Worm (Caenorhabditis elegans) whole organism, L1 larva: ENCODE results near the gene cyp-35A3.

Experiments used
- Y116A8C.19 ChIP-seq: sonication (generic microtip); optimal IDR thresholded peaks from 2 replicates; lab custom pipeline; 2016; ENCODE audit warnings: missing compliant biosample characterization, missing genetic modification characterization, borderline replicate concordance
- aly-2 ChIP-seq: fragments of 150-350 bp; optimal IDR thresholded peaks from 2 replicates; lab custom pipeline; 2014; ENCODE audit warnings: missing biosample characterization, missing genetic modification characterization
- ama-1 ChIP-seq: fragments of 150-350 bp; optimal IDR thresholded peaks from 2 replicates; lab custom pipeline; 2014
- ceh-82 ChIP-seq, 3 experiments: fragments of 150-350 bp in 1 of 3; sonication (generic microtip) in 2 of 3; optimal IDR thresholded peaks; 2 replicates each; lab custom pipeline; 2014 to 2017; ENCODE audit warnings: missing biosample characterization in 3 of 3, missing genetic modification characterization in 3 of 3
- hlh-17 ChIP-seq: fragments of 200-800 bp; sonication (Bioruptor generic); optimal IDR thresholded peaks from 2 replicates; lab custom pipeline; 2018; ENCODE audit warnings: missing genetic modification characterization, mild to moderate bottlenecking, missing compliant biosample characterization, moderate library complexity, borderline replicate concordance
- isw-1 ChIP-seq: fragments of 200-800 bp; sonication (Bioruptor generic); IDR thresholded peaks from 2 replicates; pipeline ENCODE4 v1.3.6; 2022; ENCODE audit warnings: missing genetic modification characterization, missing compliant biosample characterization
- lsy-2 ChIP-seq, 2 experiments: fragments of 150-350 bp; optimal IDR thresholded peaks; 2 replicates each; lab custom pipeline; 2014; ENCODE audit warnings: missing biosample characterization in 2 of 2, missing genetic modification characterization in 2 of 2
- mab-9 ChIP-seq: fragments of 200-800 bp; sonication (Bioruptor generic); IDR thresholded peaks from 2 replicates; pipeline ENCODE4 v1.3.6; 2022; ENCODE audit warnings: missing genetic modification reagents, missing genetic modification characterization, missing compliant biosample characterization
- mep-1 ChIP-seq: fragments of 150-350 bp; optimal IDR thresholded peaks from 2 replicates; lab custom pipeline; 2014; ENCODE audit warnings: missing biosample characterization, missing genetic modification characterization
- nhr-20 ChIP-seq: sonication (generic microtip); optimal IDR thresholded peaks from 2 replicates; lab custom pipeline; 2016; ENCODE audit warnings: mild to moderate bottlenecking, missing genetic modification characterization, missing compliant biosample characterization
- snpc-4 ChIP-seq: fragments of 150-350 bp; optimal IDR thresholded peaks from 2 replicates; lab custom pipeline; 2014; ENCODE audit warnings: missing biosample characterization, missing genetic modification characterization
- unc-62 ChIP-seq: fragments of 150-350 bp; optimal IDR thresholded peaks from 2 replicates; lab custom pipeline; 2014; ENCODE audit warnings: missing biosample characterization, missing genetic modification reagents, missing genetic modification characterization

ce11 chrV:4021776-4022175 is 633 bp upstream of the cyp-35A3 start, which contains the start of gene K09D9.14:
- TF ChIP-seq mab-9, result no peak
- no peak for TF ChIP-seq mep-1 (tag; lab: Kevin White, UChicago)
- TF ChIP-seq ceh-82 (tag; optimal IDR thresholded peaks at IDR 0.05; lab: Kevin White, UChicago), result no peak
- TF ChIP-seq Y116A8C.19 (tag; lab: Kevin White, UChicago), result no peak
- no peak for TF ChIP-seq unc-62 (GFP tag; lab: Kevin White, UChicago)
- TF ChIP-seq snpc-4 (tag; lab: Kevin White, UChicago), result no peak
- no peak for TF ChIP-seq isw-1 (GFP tag; lab: Robert Waterston, UW)
- TF ChIP-seq nhr-20, result no peak
- TF ChIP-seq ama-1, result no peak
- no peak for TF ChIP-seq lsy-2 (tag; optimal IDR thresholded peaks at IDR 0.05; lab: Kevin White, UChicago)
- TF ChIP-seq aly-2 (tag; lab: Kevin White, UChicago), result no peak
- no peak for TF ChIP-seq hlh-17 (GFP tag; lab: Kevin White, UChicago)
